Worm (Caenorhabditis elegans) whole organism, L1 larva: ENCODE measurements around the gene C04A11.2.

Experiments
- C16A3.4 ChIP-seq: fragments of 150-350 bp; optimal IDR thresholded peaks from 2 replicates; lab custom pipeline; 2014; ENCODE audit warnings: missing biosample characterization, missing genetic modification characterization
- C34B4.2 ChIP-seq: sonication (generic microtip); optimal IDR thresholded peaks from 2 replicates; lab custom pipeline; 2017; ENCODE audit warnings: mild to moderate bottlenecking, missing genetic modification characterization, missing compliant biosample characterization
- F16B12.6 ChIP-seq: fragments of 150-350 bp; optimal IDR thresholded peaks from 2 replicates; lab custom pipeline; 2014; ENCODE audit warnings: missing biosample characterization, missing genetic modification characterization
- Y116A8C.19 ChIP-seq: sonication (generic microtip); optimal IDR thresholded peaks from 2 replicates; lab custom pipeline; 2016; ENCODE audit warnings: missing compliant biosample characterization, missing genetic modification characterization, borderline replicate concordance
- alr-1 ChIP-seq: fragments of 200-800 bp; sonication (Bioruptor generic); optimal IDR thresholded peaks from 2 replicates; lab custom pipeline; 2018; ENCODE audit warnings: borderline replicate concordance, mild to moderate bottlenecking, missing genetic modification characterization, missing compliant biosample characterization
- blmp-1 ChIP-seq: fragments of 150-350 bp; optimal IDR thresholded peaks from 2 replicates; lab custom pipeline; 2014; ENCODE audit warnings: missing biosample characterization, missing genetic modification characterization
- ceh-8 ChIP-seq: fragments of 200-800 bp; sonication (Bioruptor generic); optimal IDR thresholded peaks from 2 replicates; lab custom pipeline; 2018; ENCODE audit warnings: mild to moderate bottlenecking, missing genetic modification characterization, moderate library complexity, missing compliant biosample characterization
- ceh-82 ChIP-seq, 3 experiments: fragments of 150-350 bp in 1 of 3; sonication (generic microtip) in 2 of 3; optimal IDR thresholded peaks; 2 replicates each; lab custom pipeline; 2014 to 2017; ENCODE audit warnings: missing biosample characterization in 3 of 3, missing genetic modification characterization in 3 of 3
- ceh-88 ChIP-seq: fragments of 200-800 bp; sonication (Bioruptor generic); IDR thresholded peaks from 2 replicates; pipeline ENCODE4 v1.3.6; 2022; ENCODE audit warnings: missing genetic modification characterization, missing compliant biosample characterization
- dsc-1 ChIP-seq: sonication (generic microtip); optimal IDR thresholded peaks from 2 replicates; lab custom pipeline; 2016; ENCODE audit warnings: mild to moderate bottlenecking, missing genetic modification characterization, missing compliant biosample characterization
- egl-27 ChIP-seq, 2 experiments: fragments of 150-350 bp in 1 of 2; sonication (generic microtip); optimal IDR thresholded peaks; 3 replicates each; lab custom pipeline; 2017 to 2018; ENCODE audit warnings: missing biosample characterization in 2 of 2, missing genetic modification characterization in 2 of 2, missing genetic modification reagents in 2 of 2
- elt-2 ChIP-seq: sonication (generic microtip); optimal IDR thresholded peaks from 2 replicates; lab custom pipeline; 2016; ENCODE audit warnings: missing genetic modification characterization, mild to moderate bottlenecking, inconsistent platforms, missing compliant biosample characterization, missing genetic modification reagents
- elt-3 ChIP-seq, 6 experiments: fragments of 150-350 bp in 1 of 6; sonication (generic microtip); optimal IDR thresholded peaks; 2 replicates each; lab custom pipeline; 2017 to 2018; ENCODE audit warnings: missing biosample characterization in 6 of 6, missing genetic modification characterization in 6 of 6, inconsistent platforms in 1 of 6
- fkh-8 ChIP-seq: sonication (generic microtip); optimal IDR thresholded peaks from 2 replicates; lab custom pipeline; 2016; ENCODE audit warnings: mild to moderate bottlenecking, missing genetic modification characterization, missing compliant biosample characterization
- grh-1 ChIP-seq: fragments of 200-800 bp; sonication (Bioruptor generic); IDR thresholded peaks from 2 replicates; pipeline ENCODE4 v1.3.6; 2022; ENCODE audit warnings: missing genetic modification reagents, missing genetic modification characterization, missing compliant biosample characterization
- hlh-17 ChIP-seq: fragments of 200-800 bp; sonication (Bioruptor generic); optimal IDR thresholded peaks from 2 replicates; lab custom pipeline; 2018; ENCODE audit warnings: missing genetic modification characterization, mild to moderate bottlenecking, missing compliant biosample characterization, moderate library complexity, borderline replicate concordance
- hpl-2 ChIP-seq: fragments of 150-350 bp; optimal IDR thresholded peaks from 2 replicates; lab custom pipeline; 2014; ENCODE audit warnings: missing biosample characterization, missing genetic modification reagents, missing genetic modification characterization
- irx-1 ChIP-seq: sonication (generic microtip); optimal IDR thresholded peaks from 2 replicates; lab custom pipeline; 2016; ENCODE audit warnings: missing genetic modification characterization, missing compliant biosample characterization
- lin-13 ChIP-seq: fragments of 150-350 bp; optimal IDR thresholded peaks from 2 replicates; lab custom pipeline; 2014; ENCODE audit warnings: missing biosample characterization, missing genetic modification reagents, missing genetic modification characterization
- lin-14 ChIP-seq: fragments of 200-800 bp; sonication (Bioruptor generic); optimal IDR thresholded peaks from 2 replicates; lab custom pipeline; 2018; ENCODE audit warnings: mild to moderate bottlenecking, missing genetic modification characterization, moderate library complexity, missing compliant biosample characterization
- lin-15B ChIP-seq: fragments of 150-350 bp; sonication (generic microtip); optimal IDR thresholded peaks from 3 replicates; lab custom pipeline; 2014; ENCODE audit warnings: missing biosample characterization, missing genetic modification characterization
- lin-35 ChIP-seq, 2 experiments: fragments of 150-350 bp; optimal IDR thresholded peaks; 2 replicates each; lab custom pipeline; 2014; ENCODE audit warnings: missing biosample characterization in 2 of 2, missing genetic modification characterization in 2 of 2, missing genetic modification reagents in 2 of 2
- lin-39 ChIP-seq: fragments of 150-350 bp; optimal IDR thresholded peaks from 2 replicates; lab custom pipeline; 2014; ENCODE audit warnings: missing biosample characterization, missing genetic modification reagents, missing genetic modification characterization
- lir-3 ChIP-seq: sonication (generic microtip); optimal IDR thresholded peaks from 2 replicates; lab custom pipeline; 2016; ENCODE audit warnings: mild to moderate bottlenecking, missing genetic modification characterization, moderate library complexity, missing compliant biosample characterization; ENCODE audit not compliant: poor library complexity
- lsy-2 ChIP-seq, 2 experiments: fragments of 150-350 bp; optimal IDR thresholded peaks; 2 replicates each; lab custom pipeline; 2014; ENCODE audit warnings: missing biosample characterization in 2 of 2, missing genetic modification characterization in 2 of 2
- mab-9 ChIP-seq: fragments of 200-800 bp; sonication (Bioruptor generic); IDR thresholded peaks from 2 replicates; pipeline ENCODE4 v1.3.6; 2022; ENCODE audit warnings: missing genetic modification reagents, missing genetic modification characterization, missing compliant biosample characterization
- mdl-1 ChIP-seq, 2 experiments: fragments of 150-350 bp; optimal IDR thresholded peaks; 2 replicates each; lab custom pipeline; 2014 to 2017; ENCODE audit warnings: missing biosample characterization in 2 of 2, missing genetic modification characterization in 2 of 2, inconsistent platforms in 1 of 2
- mef-2 ChIP-seq: fragments of 150-350 bp; optimal IDR thresholded peaks from 2 replicates; lab custom pipeline; 2014; ENCODE audit warnings: missing biosample characterization, missing genetic modification characterization
- nhr-11 ChIP-seq: fragments of 150-350 bp; optimal IDR thresholded peaks from 2 replicates; lab custom pipeline; 2014; ENCODE audit warnings: missing biosample characterization, missing genetic modification characterization
- nhr-12 ChIP-seq: sonication (generic microtip); optimal IDR thresholded peaks from 2 replicates; lab custom pipeline; 2017; ENCODE audit warnings: missing biosample characterization, missing genetic modification characterization
- nhr-19 ChIP-seq: fragments of 200-800 bp; sonication (Bioruptor generic); conservative IDR thresholded peaks from 2 replicates; pipeline ENCODE4 v1.3.6; 2022; ENCODE audit warnings: missing genetic modification characterization, missing compliant biosample characterization
- nhr-20 ChIP-seq: sonication (generic microtip); optimal IDR thresholded peaks from 2 replicates; lab custom pipeline; 2016; ENCODE audit warnings: mild to moderate bottlenecking, missing genetic modification characterization, missing compliant biosample characterization
- nhr-237 ChIP-seq: fragments of 150-350 bp; optimal IDR thresholded peaks from 2 replicates; lab custom pipeline; 2014; ENCODE audit warnings: missing biosample characterization, missing genetic modification characterization
- nhr-71 ChIP-seq: sonication (generic microtip); optimal IDR thresholded peaks from 2 replicates; lab custom pipeline; 2016; ENCODE audit warnings: mild to moderate bottlenecking, missing genetic modification characterization, moderate library complexity, missing compliant biosample characterization
- nhr-76 ChIP-seq: sonication (generic microtip); optimal IDR thresholded peaks from 2 replicates; lab custom pipeline; 2017; ENCODE audit warnings: missing biosample characterization, missing genetic modification characterization
- nhr-84 ChIP-seq: sonication (generic microtip); optimal IDR thresholded peaks from 2 replicates; lab custom pipeline; 2017; ENCODE audit warnings: missing biosample characterization, missing genetic modification characterization
- nhr-85 ChIP-seq: sonication (generic microtip); peaks from one replicate; lab custom pipeline; 2016; ENCODE audit warnings: missing genetic modification characterization, inconsistent platforms, missing compliant biosample characterization
- pag-3 ChIP-seq: sonication (generic microtip); optimal IDR thresholded peaks from 2 replicates; lab custom pipeline; 2017; ENCODE audit warnings: missing genetic modification characterization, mild to moderate bottlenecking, missing compliant biosample characterization, antibody characterized with exemption, borderline replicate concordance; ENCODE audit not compliant: insufficient read depth
- snu-23 ChIP-seq: sonication (generic microtip); optimal IDR thresholded peaks from 2 replicates; lab custom pipeline; 2016; ENCODE audit warnings: missing genetic modification characterization, missing compliant biosample characterization
- sox-4 ChIP-seq: sonication (generic microtip); optimal IDR thresholded peaks from 2 replicates; lab custom pipeline; 2016; ENCODE audit warnings: missing genetic modification characterization, missing compliant biosample characterization
- sptf-1 ChIP-seq: fragments of 150-350 bp; optimal IDR thresholded peaks from 2 replicates; lab custom pipeline; 2014; ENCODE audit warnings: missing biosample characterization, missing genetic modification characterization
- sup-37 ChIP-seq: fragments of 200-800 bp; sonication (Bioruptor generic); optimal IDR thresholded peaks from 2 replicates; lab custom pipeline; 2018; ENCODE audit warnings: mild to moderate bottlenecking, missing genetic modification characterization, missing compliant biosample characterization
- unc-30 ChIP-seq: sonication (generic microtip); optimal IDR thresholded peaks from 2 replicates; lab custom pipeline; 2017; ENCODE audit warnings: missing biosample characterization, missing genetic modification characterization
- unc-86 ChIP-seq: sonication (generic microtip); optimal IDR thresholded peaks from 2 replicates; lab custom pipeline; 2016; ENCODE audit warnings: missing genetic modification characterization, missing compliant biosample characterization
- unc-98 ChIP-seq: fragments of 200-800 bp; sonication (Bioruptor generic); IDR thresholded peaks from 2 replicates; pipeline ENCODE4 v1.3.6; 2022; ENCODE audit warnings: missing genetic modification characterization, missing compliant biosample characterization
- zip-4 ChIP-seq: fragments of 200-800 bp; sonication (Bioruptor generic); optimal IDR thresholded peaks from 2 replicates; lab custom pipeline; 2018; ENCODE audit warnings: mild to moderate bottlenecking, missing genetic modification characterization, moderate library complexity, missing compliant biosample characterization
- ztf-11 ChIP-seq, 2 experiments: sonication (generic microtip); optimal IDR thresholded peaks; 2 replicates each; lab custom pipeline; 2016 to 2017; ENCODE audit warnings: missing genetic modification characterization in 2 of 2, missing biosample characterization in 1 of 2, missing compliant biosample characterization in 1 of 2

The C04A11.2 gene

ce11 chrX:13665447-13665846 is 3.2 kb downstream of the C04A11.2 start (continued):
- no peak for TF ChIP-seq nhr-84 (tag; lab: Kevin White, UChicago)
- TF ChIP-seq unc-98 (GFP tag; lab: Robert Waterston, UW) = no peak
- no peak for TF ChIP-seq hlh-17 (GFP tag; lab: Kevin White, UChicago)
- TF ChIP-seq nhr-11 (tag; lab: Kevin White, UChicago) = no peak
- peak; percentile 91 for TF ChIP-seq dsc-1 (tag; lab: Kevin White, UChicago)
- TF ChIP-seq lsy-2 (tag; optimal IDR thresholded peaks at IDR 0.05; lab: Kevin White, UChicago) = peak; percentile 61 to 79
- peak; percentile 81 for TF ChIP-seq unc-86 (tag; lab: Kevin White, UChicago)
- peak; percentile 55 for TF ChIP-seq grh-1 (GFP tag; lab: Robert Waterston, UW)
- peak; percentile 72 for TF ChIP-seq sox-4 (tag; lab: Kevin White, UChicago)
- TF ChIP-seq nhr-76 = no peak
- peak; percentile 34 for TF ChIP-seq lin-13 (GFP tag; lab: Kevin White, UChicago)
- TF ChIP-seq elt-3 (tag; optimal IDR thresholded peaks at IDR 0.05; lab: Kevin White, UChicago) = peak in 3 of 6 experiments; percentile 50 to 84 (median 60)
- TF ChIP-seq nhr-12 (tag; lab: Kevin White, UChicago) = no peak
- TF ChIP-seq mdl-1 (tag; optimal IDR thresholded peaks at IDR 0.05; lab: Kevin White, UChicago) = peak in 1 of 2 experiments; percentile 89
- no peak for TF ChIP-seq lin-15B
- TF ChIP-seq sup-37 (GFP tag; lab: Kevin White, UChicago) = peak; percentile 54
- peak; percentile 34 for TF ChIP-seq lin-39 (tag; lab: Kevin White, UChicago)
- TF ChIP-seq mef-2 (tag; lab: Kevin White, UChicago) = no peak
- no peak for TF ChIP-seq unc-30
- peak; percentile 90 for TF ChIP-seq C16A3.4 (tag; lab: Kevin White, UChicago)
- TF ChIP-seq elt-2 (tag; lab: Kevin White, UChicago) = peak; percentile 57
- TF ChIP-seq egl-27 (tag; optimal IDR thresholded peaks at IDR 0.05; lab: Kevin White, UChicago) = no peak
- TF ChIP-seq Y116A8C.19 (tag; lab: Kevin White, UChicago) = no peak
- TF ChIP-seq nhr-237 (tag; lab: Kevin White, UChicago) = no peak
- no peak for TF ChIP-seq sptf-1 (tag; lab: Kevin White, UChicago)
- TF ChIP-seq snu-23 = peak; percentile 93
- TF ChIP-seq ceh-88 (GFP tag; lab: Robert Waterston, UW) = peak; percentile 78
- peak; percentile 86 for TF ChIP-seq lin-14 (GFP tag; lab: Kevin White, UChicago)
- TF ChIP-seq alr-1 (tag; lab: Kevin White, UChicago) = no peak
- no peak for TF ChIP-seq C34B4.2 (tag; lab: Kevin White, UChicago)
- peak; percentile 27 for TF ChIP-seq hpl-2 (GFP tag; lab: Kevin White, UChicago)

ce11 chrX:13663641-13664633 is 4.7 kb downstream of the C04A11.2 start, which contains the start of gene C04A11.5:
Gene C04A11.5, plus strand, starts transcription at chrX:13664583.
- TF ChIP-seq irx-1 (tag; lab: Kevin White, UChicago) (no peak), fkh-8 (no peak), ceh-82 (tag; optimal IDR thresholded peaks at IDR 0.05; lab: Kevin White, UChicago) (no peak), lir-3 (no peak), F16B12.6 (no peak), nhr-85 (tag; lab: Kevin White, UChicago) (peak; percentile 90), mab-9 (GFP tag; lab: Robert Waterston, UW) (no peak), ceh-8 (GFP tag; lab: Kevin White, UChicago) (no peak), lin-39 (tag; lab: Kevin White, UChicago) (no peak), nhr-20 (tag; lab: Kevin White, UChicago) (peak; percentile 70), grh-1 (GFP tag; lab: Robert Waterston, UW) (peak; percentile 76), pag-3 (tag; lab: Kevin White, UChicago) (peak; percentile 6), lsy-2 (tag; optimal IDR thresholded peaks at IDR 0.05; lab: Kevin White, UChicago) (peak in 1 of 2 experiments; percentile 5), snu-23 (peak; percentile 35), nhr-19 (GFP tag; lab: Robert Waterston, UW) (no peak; the same call in 1 of the 2 replicates), zip-4 (GFP tag; lab: Kevin White, UChicago) (no peak), C16A3.4 (tag; lab: Kevin White, UChicago) (no peak), lin-35 (GFP tag; optimal IDR thresholded peaks at IDR 0.05; lab: Kevin White, UChicago) (peak in 1 of 2 experiments; percentile 4), egl-27 (tag; optimal IDR thresholded peaks at IDR 0.05; lab: Kevin White, UChicago) (no peak), ztf-11 (tag; optimal IDR thresholded peaks at IDR 0.05; lab: Kevin White, UChicago) (no peak), unc-30 (no peak), ceh-88 (GFP tag; lab: Robert Waterston, UW) (no peak), blmp-1 (tag; lab: Kevin White, UChicago) (peak; percentile 9), nhr-71 (peak; percentile 36)
